Worm (Caenorhabditis elegans): ENCODE data around the gene F26C11.1.

Gene F26C11.1

DNA sequence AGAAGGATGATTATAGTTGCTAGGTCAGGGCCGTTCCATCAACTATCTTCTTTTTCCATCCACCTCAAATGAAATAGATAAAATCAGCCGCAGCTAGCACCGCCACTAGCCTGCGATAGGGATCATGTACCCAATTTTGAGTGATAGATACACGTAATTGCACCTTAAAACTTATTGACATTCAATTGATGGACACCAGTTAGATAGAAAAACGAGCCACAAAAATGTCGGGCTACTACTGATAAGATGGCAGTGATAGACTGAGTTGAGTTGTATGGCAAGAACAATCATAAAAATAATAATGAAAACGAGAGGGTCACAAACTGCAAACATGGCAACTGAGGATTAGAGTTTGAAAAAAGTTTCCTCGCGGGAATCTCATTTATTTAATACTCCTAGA, 2.7 kb upstream of the F26C11.1 start (continued):
- no peak for TF ChIP-seq xnd-1 (tag; optimal IDR thresholded peaks at IDR 0.05)

- TF ChIP-seq xnd-1 (tag; optimal IDR thresholded peaks at IDR 0.05) = peak; percentile 8
- TF ChIP-seq ccch-3 (GFP tag; optimal IDR thresholded peaks at IDR 0.05) = no peak
- TF ChIP-seq Y53F4B.3 (GFP tag; IDR thresholded peaks at IDR 0.05) = no peak
- TF ChIP-seq zfh-2 (GFP tag; conservative IDR thresholded peaks at IDR 0.05) = no peak
- TF ChIP-seq ztf-26 (tag; optimal IDR thresholded peaks at IDR 0.05) = no peak
- TF ChIP-seq fkh-3 (tag; optimal IDR thresholded peaks at IDR 0.05) = no peak
- TF ChIP-seq ztf-25 (GFP tag; IDR thresholded peaks at IDR 0.05) = no peak
- no peak for TF ChIP-seq ceh-91 (GFP tag; IDR thresholded peaks at IDR 0.05)
- TF ChIP-seq snpc-3.4 (tag; optimal IDR thresholded peaks at IDR 0.05) = peak; percentile 7
- no peak for TF ChIP-seq unc-130 (GFP tag; optimal IDR thresholded peaks at IDR 0.05)
- TF ChIP-seq gei-17 (GFP tag; optimal IDR thresholded peaks at IDR 0.05) = no peak
- peak; percentile 89 to 94 for TF ChIP-seq let-607 (tag; optimal IDR thresholded peaks at IDR 0.05)
- TF ChIP-seq him-1 (tag; optimal IDR thresholded peaks at IDR 0.05) = no peak
- TF ChIP-seq efl-1 (GFP tag; optimal IDR thresholded peaks at IDR 0.05) = peak; percentile 20
- TF ChIP-seq nfyb-1 (GFP tag; IDR thresholded peaks at IDR 0.05) = peak; percentile 69; the same call in 1 of the 2 replicates
- no peak for TF ChIP-seq B0019.2 (GFP tag; conservative IDR thresholded peaks at IDR 0.05)
- TF ChIP-seq hrde-1 (tag; optimal IDR thresholded peaks at IDR 0.05; ENCODE audit: borderline replicate concordance) = no peak
- TF ChIP-seq atf-7 (tag; optimal IDR thresholded peaks at IDR 0.05) = no peak
- TF ChIP-seq pha-4 (tag; optimal IDR thresholded peaks at IDR 0.05) = peak; percentile 13
- TF ChIP-seq egrh-3 (GFP tag; IDR thresholded peaks at IDR 0.05) = no peak
- no peak for TF ChIP-seq Y53G8AR.9 (GFP tag; conservative IDR thresholded peaks at IDR 0.05)
- TF ChIP-seq somi-1 (GFP tag; optimal IDR thresholded peaks at IDR 0.05) = no peak
- TF ChIP-seq ceh-40 (GFP tag; IDR thresholded peaks at IDR 0.05) = no peak
- TF ChIP-seq unc-62 (GFP tag; optimal IDR thresholded peaks at IDR 0.05) = no peak
- TF ChIP-seq lsy-27 (tag; optimal IDR thresholded peaks at IDR 0.05; ENCODE audit: borderline replicate concordance, insufficient read depth) = no peak
- TF ChIP-seq nfya-1 (tag; optimal IDR thresholded peaks at IDR 0.05; ENCODE audit: borderline replicate concordance, insufficient read depth) = no peak
- TF ChIP-seq C17E4.6 (GFP tag; IDR thresholded peaks at IDR 0.05) = no peak
- TF ChIP-seq F33H1.4 (GFP tag; IDR thresholded peaks at IDR 0.05) = peak; percentile 78
- no peak for TF ChIP-seq dpff-1 (tag; optimal IDR thresholded peaks at IDR 0.05)
- no peak for TF ChIP-seq K11D2.4 (GFP tag; IDR thresholded peaks at IDR 0.05)
- TF ChIP-seq Y56A3A.18 (GFP tag; IDR thresholded peaks at IDR 0.05) = no peak
- TF ChIP-seq hmg-1.2 (GFP tag; IDR thresholded peaks at IDR 0.05) = peak; percentile 41; the same call in 1 of the 2 replicates
- TF ChIP-seq ceh-79 (tag; optimal IDR thresholded peaks at IDR 0.05) = no peak
- TF ChIP-seq cebp-1 (GFP tag; IDR thresholded peaks at IDR 0.05) = no peak
- no peak for TF ChIP-seq cebp-1 (tag; optimal IDR thresholded peaks at IDR 0.05)
- TF ChIP-seq nhr-27 (tag; optimal IDR thresholded peaks at IDR 0.05) = no peak
- TF ChIP-seq F37B4.10 (GFP tag; IDR thresholded peaks at IDR 0.05) = no peak
- no peak for TF ChIP-seq sptf-2 (GFP tag; optimal IDR thresholded peaks at IDR 0.05)
- no peak for TF ChIP-seq K12H6.12 (tag; optimal IDR thresholded peaks at IDR 0.05)
- no peak for TF ChIP-seq tlf-1 (GFP tag; optimal IDR thresholded peaks at IDR 0.05)
- TF ChIP-seq madf-6 (GFP tag; IDR thresholded peaks at IDR 0.05) = peak; percentile 58; the same call in 1 of the 2 replicates
- TF ChIP-seq snpc-1.1 (tag; optimal IDR thresholded peaks at IDR 0.05; ENCODE audit: insufficient read depth) = no peak
- TF ChIP-seq cebp-2 (GFP tag; IDR thresholded peaks at IDR 0.05) = no peak
- TF ChIP-seq rcor-1 (GFP tag; IDR thresholded peaks at IDR 0.05) = no peak
- TF ChIP-seq mel-28 (tag; optimal IDR thresholded peaks at IDR 0.05; ENCODE audit: borderline replicate concordance) = no peak
- no peak for TF ChIP-seq F55B11.4 (tag; optimal IDR thresholded peaks at IDR 0.05; ENCODE audit: borderline replicate concordance, insufficient read depth)
Observed at ce11 chrII:9892409-9892808, 2.1 kb upstream of the F26C11.1 start, which contains the start of gene C08H9.16. TSS of gene C08H9.16 (plus strand) at chrII:9892778.
